Fruit fly (Drosophila melanogaster): ENCODE measurements around the gene SelR.

Gene SelR

dm6 chr3R:10881824-10882559 is 13.6 kb upstream of the SelR start, which contains the start of gene Tpc1 (continued):
- TF ChIP-seq CG18476 (GFP tag; optimal IDR thresholded peaks at IDR 0.05), result no peak
- TF ChIP-seq CG34422 (GFP tag; IDR thresholded peaks at IDR 0.05), result peak; percentile 37; the same call in 1 of the 3 replicates
- peak; percentile 51 for TF ChIP-seq Rfx (GFP tag; IDR thresholded peaks at IDR 0.05)
- TF ChIP-seq CG17361 (GFP tag; IDR thresholded peaks at IDR 0.05), result peak; percentile 44; the same call in 2 of the 3 replicates
- TF ChIP-seq CG2678 (tag; optimal IDR thresholded peaks at IDR 0.05), result peak; percentile 33
- peak; percentile 55 for TF ChIP-seq pho (GFP tag; optimal IDR thresholded peaks at IDR 0.05)
- no peak for TF ChIP-seq CG4328 (GFP tag; optimal IDR thresholded peaks at IDR 0.05)
- TF ChIP-seq Lhr (GFP tag; optimal IDR thresholded peaks at IDR 0.05), result peak; percentile 21
- peak; percentile 51 for TF ChIP-seq CG34376 (GFP tag; optimal IDR thresholded peaks at IDR 0.05)
- TF ChIP-seq D19A (tag; optimal IDR thresholded peaks at IDR 0.05), result no peak
- TF ChIP-seq CG7839 (tag; optimal IDR thresholded peaks at IDR 0.05), result no peak
- no peak for TF ChIP-seq nerfin-1 (tag; optimal IDR thresholded peaks at IDR 0.05)
- no peak for TF ChIP-seq ken (GFP tag; IDR thresholded peaks at IDR 0.05)
- TF ChIP-seq CG16813 (GFP tag; IDR thresholded peaks at IDR 0.05; ENCODE audit: partially characterized antibody), result peak; percentile 89
- TF ChIP-seq CG12942 (GFP tag; optimal IDR thresholded peaks at IDR 0.05), result no peak
- TF ChIP-seq fd96Cb (tag; optimal IDR thresholded peaks at IDR 0.05), result no peak
- TF ChIP-seq br (optimal IDR thresholded peaks at IDR 0.05), result no peak
- TF ChIP-seq grn (GFP tag; optimal IDR thresholded peaks at IDR 0.05), result no peak
- peak; percentile 46 for TF ChIP-seq CG10147 (GFP tag; optimal IDR thresholded peaks at IDR 0.05)
- TF ChIP-seq Dbx (GFP tag; IDR thresholded peaks at IDR 0.05), result 0 out of 3 replicates have a peak, but pooled peaks have one; percentile 47
- TF ChIP-seq CTCF (GFP tag; optimal IDR thresholded peaks at IDR 0.05), result no peak
- no peak for TF ChIP-seq gcm2 (GFP tag; optimal IDR thresholded peaks at IDR 0.05)
- no peak for TF ChIP-seq hkb (optimal IDR thresholded peaks at IDR 0.05)
- no peak for TF ChIP-seq hkb (GFP tag; IDR thresholded peaks at IDR 0.05)
- peak; percentile 6 for TF ChIP-seq CG4820 (GFP tag; optimal IDR thresholded peaks at IDR 0.05)
- TF ChIP-seq CG1832 (GFP tag; optimal IDR thresholded peaks at IDR 0.05), result no peak
- peak; percentile 42 for TF ChIP-seq CG7786 (GFP tag; optimal IDR thresholded peaks at IDR 0.05)
- TF ChIP-seq CG6254 (GFP tag; optimal IDR thresholded peaks at IDR 0.05), result no peak
- TF ChIP-seq CG2889 (GFP tag; IDR thresholded peaks at IDR 0.05), result no peak
- TF ChIP-seq Sox102F (GFP tag; optimal IDR thresholded peaks at IDR 0.05), result peak; percentile 35
- peak; percentile 81 for TF ChIP-seq CG13624 (GFP tag; optimal IDR thresholded peaks at IDR 0.05)
- no peak for TF ChIP-seq D (optimal IDR thresholded peaks at IDR 0.05)
- TF ChIP-seq D (GFP tag; optimal IDR thresholded peaks at IDR 0.05), result no peak
- no peak for TF ChIP-seq CkIIα-i1 (GFP tag; IDR thresholded peaks at IDR 0.05)
- peak; percentile 28 for TF ChIP-seq CG33213 (GFP tag; optimal IDR thresholded peaks at IDR 0.05)
- peak; percentile 94 for TF ChIP-seq sna (GFP tag; IDR thresholded peaks at IDR 0.05; ENCODE audit: partially characterized antibody)
- no peak for TF ChIP-seq CG11093 (GFP tag; IDR thresholded peaks at IDR 0.05)
- TF ChIP-seq tll (GFP tag; optimal IDR thresholded peaks at IDR 0.05), result peak in 1 of 2 experiments; percentile 1
- TF ChIP-seq CG17829 (tag; optimal IDR thresholded peaks at IDR 0.05), result peak; percentile 53
- no peak for TF ChIP-seq CG8765 (GFP tag; IDR thresholded peaks at IDR 0.05)
- peak; percentile 41 for TF ChIP-seq Ptx1 (GFP tag; IDR thresholded peaks at IDR 0.05)
- TF ChIP-seq NK7.1 (GFP tag; optimal IDR thresholded peaks at IDR 0.05), result no peak
- no peak for TF ChIP-seq Awh (GFP tag; IDR thresholded peaks at IDR 0.05)
- no peak for TF ChIP-seq HmgD (GFP tag; optimal IDR thresholded peaks at IDR 0.05)
- TF ChIP-seq danr (GFP tag; IDR thresholded peaks at IDR 0.05), result no peak
- peak; percentile 35 for TF ChIP-seq gfzf (GFP tag; optimal IDR thresholded peaks at IDR 0.05)
- no peak for TF ChIP-seq Gsc (GFP tag; IDR thresholded peaks at IDR 0.05)
- no peak for TF ChIP-seq Lim3 (GFP tag; IDR thresholded peaks at IDR 0.05)
- TF ChIP-seq prd (optimal IDR thresholded peaks at IDR 0.05), result no peak
- peak; percentile 29; the same call in 1 of the 3 replicates for TF ChIP-seq prd (GFP tag; IDR thresholded peaks at IDR 0.05)
- peak; percentile 23 for TF ChIP-seq YL-1 (GFP tag; optimal IDR thresholded peaks at IDR 0.05)
- TF ChIP-seq knrl (GFP tag; IDR thresholded peaks at IDR 0.05; ENCODE audit: partially characterized antibody), result peak; percentile 90

Measured in whole organism, embryonic.